Worm (Caenorhabditis elegans) whole organism, L1 larva: ENCODE measurements around the gene dhs-29.

ENCODE experiments used
- ama-1 ChIP-seq: fragments of 150-350 bp; optimal IDR thresholded peaks from 2 replicates; lab custom pipeline; 2014
- blmp-1 ChIP-seq: fragments of 150-350 bp; optimal IDR thresholded peaks from 2 replicates; lab custom pipeline; 2014; ENCODE audit warnings: missing biosample characterization, missing genetic modification characterization
- ets-5 ChIP-seq: fragments of 200-800 bp; sonication (Bioruptor generic); IDR thresholded peaks from 2 replicates; pipeline ENCODE4 v1.3.6; 2022; ENCODE audit warnings: missing genetic modification characterization, missing compliant biosample characterization
- fkh-10 ChIP-seq: sonication (generic microtip); optimal IDR thresholded peaks from 2 replicates; lab custom pipeline; 2017; ENCODE audit warnings: missing biosample characterization, missing genetic modification reagents, missing genetic modification characterization
- lin-35 ChIP-seq, 2 experiments: fragments of 150-350 bp; optimal IDR thresholded peaks; 2 replicates each; lab custom pipeline; 2014; ENCODE audit warnings: missing biosample characterization in 2 of 2, missing genetic modification characterization in 2 of 2, missing genetic modification reagents in 2 of 2
- nhr-237 ChIP-seq: fragments of 150-350 bp; optimal IDR thresholded peaks from 2 replicates; lab custom pipeline; 2014; ENCODE audit warnings: missing biosample characterization, missing genetic modification characterization
- snpc-4 ChIP-seq: fragments of 150-350 bp; optimal IDR thresholded peaks from 2 replicates; lab custom pipeline; 2014; ENCODE audit warnings: missing biosample characterization, missing genetic modification characterization
- unc-62 ChIP-seq: fragments of 150-350 bp; optimal IDR thresholded peaks from 2 replicates; lab custom pipeline; 2014; ENCODE audit warnings: missing biosample characterization, missing genetic modification reagents, missing genetic modification characterization

DNA sequence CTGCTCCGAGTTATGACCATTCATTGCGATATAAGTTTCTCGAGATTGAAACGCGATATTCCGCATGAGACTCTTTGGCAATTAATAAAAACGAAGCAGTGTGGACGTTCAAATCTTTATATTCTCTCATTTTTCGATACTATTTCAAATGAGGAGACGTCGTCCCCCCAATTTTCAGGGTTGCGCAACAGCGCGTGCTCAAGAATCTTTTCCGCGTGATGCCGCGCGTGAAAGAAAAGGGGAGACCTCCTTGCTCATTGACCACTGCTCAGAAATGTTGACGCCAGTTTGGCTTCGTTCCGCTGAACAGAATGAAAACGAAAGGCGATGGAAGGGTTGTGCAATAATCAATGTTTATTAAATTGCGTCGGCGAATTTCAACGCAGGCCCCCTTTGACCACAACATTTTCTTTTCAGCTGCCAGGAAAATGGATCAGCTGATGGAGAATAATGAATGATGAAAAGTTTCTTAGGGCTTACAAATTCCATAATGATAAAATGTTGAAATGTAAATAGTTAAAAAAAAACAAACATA is 9.2 kb downstream of the dhs-29 start:
- no peak for TF ChIP-seq unc-62 (GFP tag; lab: Kevin White, UChicago)
- no peak for TF ChIP-seq ets-5 (GFP tag; lab: Robert Waterston, UW)
- no peak for TF ChIP-seq blmp-1 (tag; lab: Kevin White, UChicago)
- TF ChIP-seq snpc-4 (tag; lab: Kevin White, UChicago): no peak
- TF ChIP-seq fkh-10 (GFP tag; lab: Kevin White, UChicago): no peak
- TF ChIP-seq lin-35 (GFP tag; optimal IDR thresholded peaks at IDR 0.05; lab: Kevin White, UChicago): no peak
- TF ChIP-seq nhr-237 (tag; lab: Kevin White, UChicago): no peak
- no peak for TF ChIP-seq ama-1
